Fruit fly (Drosophila melanogaster) whole organism, embryonic: ENCODE results near the gene yin.

ENCODE experiments used
- ATbp ChIP-seq: fragments of 200-800 bp; sonication (Bioruptor generic); optimal IDR thresholded peaks from 2 replicates; lab custom pipeline; 2017; ENCODE audit warnings: missing biosample characterization, mild to moderate bottlenecking, missing genetic modification characterization, missing genetic modification reagents
- CG10274 ChIP-seq: fragments of 200-800 bp; sonication (Bioruptor generic); optimal IDR thresholded peaks from 3 replicates; lab custom pipeline; 2017; ENCODE audit warnings: missing biosample characterization, mild to moderate bottlenecking, missing genetic modification characterization
- CG12659 ChIP-seq: fragments of 200-800 bp; sonication (Bioruptor generic); optimal IDR thresholded peaks from 3 replicates; lab custom pipeline; 2017; ENCODE audit warnings: mild to moderate bottlenecking, missing biosample characterization, missing genetic modification reagents, missing genetic modification characterization
- CG13424 ChIP-seq: fragments of 200-800 bp; sonication (Bioruptor generic); optimal IDR thresholded peaks from 2 replicates; lab custom pipeline; 2019; ENCODE audit warnings: missing biosample characterization, mild to moderate bottlenecking, missing genetic modification characterization, moderate library complexity
- CG17186 ChIP-seq: fragments of 200-800 bp; sonication (Bioruptor generic); optimal IDR thresholded peaks from 3 replicates; lab custom pipeline; 2017; ENCODE audit warnings: missing biosample characterization, missing genetic modification reagents, missing genetic modification characterization
- CG9609 ChIP-seq: fragments of 200-800 bp; sonication (Bioruptor generic); optimal IDR thresholded peaks from 3 replicates; lab custom pipeline; 2016; ENCODE audit warnings: missing biosample characterization, missing genetic modification characterization
- CG9876 ChIP-seq: fragments of 200-800 bp; sonication (Bioruptor generic); optimal IDR thresholded peaks from 2 replicates; lab custom pipeline; 2016; ENCODE audit warnings: missing biosample characterization, missing genetic modification characterization
- Hr3 ChIP-seq: fragments of 200-800 bp; sonication (Bioruptor generic); optimal IDR thresholded peaks from 3 replicates; lab custom pipeline; 2016; ENCODE audit warnings: missing biosample characterization, missing genetic modification characterization
- bab2 ChIP-seq: fragments of 200-800 bp; sonication (Bioruptor generic); optimal IDR thresholded peaks from 2 replicates; lab custom pipeline; 2016; ENCODE audit warnings: missing biosample characterization, missing genetic modification characterization
- eve ChIP-seq, 2 experiments: fragments of >200 bp; optimal IDR thresholded peaks; 2 replicates each; lab custom pipeline; 2017; ENCODE audit warnings: missing biosample characterization in 2 of 2, missing genetic modification characterization in 2 of 2
- psq ChIP-seq: fragments of 200-800 bp; sonication (Bioruptor generic); optimal IDR thresholded peaks from 2 replicates; lab custom pipeline; 2017; ENCODE audit warnings: missing biosample characterization, missing genetic modification characterization
- ranshi ChIP-seq: fragments of 200-800 bp; sonication (Bioruptor generic); IDR thresholded peaks from 2 replicates; pipeline ENCODE4 v1.3.6; 2022; ENCODE audit warnings: missing biosample characterization, missing genetic modification characterization
- slou ChIP-seq: fragments of 200-800 bp; sonication (Bioruptor generic); optimal IDR thresholded peaks from 3 replicates; lab custom pipeline; 2016; ENCODE audit warnings: missing biosample characterization, missing genetic modification characterization

dm6 chrX:3825069-3825468 is 46.7 kb downstream of the yin start:
- no peak for TF ChIP-seq CG9876
- TF ChIP-seq ATbp (GFP tag; lab: Kevin White, UChicago), result no peak
- TF ChIP-seq CG17186 (GFP tag; lab: Kevin White, UChicago), result no peak
- TF ChIP-seq ranshi, result no peak
- no peak for TF ChIP-seq eve (GFP tag; optimal IDR thresholded peaks at IDR 0.05; lab: Kevin White, UChicago)
- no peak for TF ChIP-seq CG12659 (GFP tag; lab: Kevin White, UChicago)
- TF ChIP-seq CG10274 (GFP tag; lab: Kevin White, UChicago), result no peak
- no peak for TF ChIP-seq Hr3 (GFP tag; lab: Kevin White, UChicago)
- no peak for TF ChIP-seq CG13424 (tag; lab: Kevin White, UChicago)
- TF ChIP-seq slou (GFP tag; lab: Kevin White, UChicago), result no peak
- no peak for TF ChIP-seq bab2 (GFP tag; lab: Kevin White, UChicago)
- no peak for TF ChIP-seq CG9609 (GFP tag; lab: Kevin White, UChicago)
- TF ChIP-seq psq (GFP tag; lab: Kevin White, UChicago), result no peak
